Fruit fly (Drosophila melanogaster): ENCODE data around the gene if.

Gene if

DNA sequence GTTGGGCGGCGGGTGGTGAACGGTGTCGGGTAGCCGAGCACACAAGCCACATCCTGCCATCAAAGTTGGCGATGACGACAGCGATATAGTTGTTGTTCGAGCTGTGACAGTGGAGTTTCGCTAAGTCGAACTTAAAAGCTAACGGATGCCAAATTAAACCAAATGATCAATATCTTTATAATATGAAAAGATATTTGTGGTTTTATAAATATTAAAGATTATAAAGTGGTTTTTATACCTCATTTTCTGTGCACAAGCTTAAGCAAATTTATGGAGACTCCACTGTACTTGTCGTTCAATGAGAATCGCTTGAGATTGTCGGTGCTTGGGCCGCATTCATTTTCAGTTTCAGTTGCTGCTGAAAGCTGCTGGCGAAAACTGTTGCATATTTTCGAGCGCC lies 38.8 kb upstream of the if start (continued):
- TF ChIP-seq CG5180 (GFP tag; optimal IDR thresholded peaks at IDR 0.05): no peak
- no peak for TF ChIP-seq BtbVII (GFP tag; optimal IDR thresholded peaks at IDR 0.05)
- no peak for TF ChIP-seq CTCF (GFP tag; optimal IDR thresholded peaks at IDR 0.05)
- peak; percentile 29 for TF ChIP-seq HHEX (GFP tag; optimal IDR thresholded peaks at IDR 0.05)
- TF ChIP-seq CG6654 (GFP tag; optimal IDR thresholded peaks at IDR 0.05): no peak
- peak; percentile 52 for TF ChIP-seq Oli (tag; optimal IDR thresholded peaks at IDR 0.05)
- no peak for TF ChIP-seq C15 (GFP tag; IDR thresholded peaks at IDR 0.05)
- peak in 1 of 2 experiments; percentile 8 for TF ChIP-seq Pdp1 (GFP tag; optimal IDR thresholded peaks at IDR 0.05)
- no peak for TF ChIP-seq CG7786 (GFP tag; optimal IDR thresholded peaks at IDR 0.05)
- peak; percentile 70 for TF ChIP-seq dysf (GFP tag; IDR thresholded peaks at IDR 0.05)
- no peak for TF ChIP-seq tx (GFP tag; optimal IDR thresholded peaks at IDR 0.05)
- no peak for TF ChIP-seq CG10462 (GFP tag; optimal IDR thresholded peaks at IDR 0.05)
- TF ChIP-seq Atf6 (GFP tag; IDR thresholded peaks at IDR 0.05): peak; percentile 47; the same call in 1 of the 2 replicates
- no peak for TF ChIP-seq Lhr (GFP tag; optimal IDR thresholded peaks at IDR 0.05)
- no peak for TF ChIP-seq grn (GFP tag; optimal IDR thresholded peaks at IDR 0.05)
- no peak for TF ChIP-seq mld (GFP tag; IDR thresholded peaks at IDR 0.05; ENCODE audit: partially characterized antibody)
- TF ChIP-seq CG11504 (tag; optimal IDR thresholded peaks at IDR 0.05): peak; percentile 77
- TF ChIP-seq CG17829 (tag; optimal IDR thresholded peaks at IDR 0.05): peak; percentile 51
- TF ChIP-seq CG6854 (GFP tag; optimal IDR thresholded peaks at IDR 0.05): no peak
- no peak for TF ChIP-seq ac (GFP tag; optimal IDR thresholded peaks at IDR 0.05)
- TF ChIP-seq D (optimal IDR thresholded peaks at IDR 0.05): no peak
- peak; percentile 13 for TF ChIP-seq D (GFP tag; optimal IDR thresholded peaks at IDR 0.05)
- peak; percentile 37 for TF ChIP-seq CG1603 (tag; optimal IDR thresholded peaks at IDR 0.05)
- peak; percentile 27 for TF ChIP-seq CG10267 (tag; optimal IDR thresholded peaks at IDR 0.05)
- TF ChIP-seq CG11696 (GFP tag; IDR thresholded peaks at IDR 0.05): no peak
- TF ChIP-seq CG15696 (tag; optimal IDR thresholded peaks at IDR 0.05): no peak
- peak; percentile 86 for TF ChIP-seq grau (tag; optimal IDR thresholded peaks at IDR 0.05)
- no peak for TF ChIP-seq CG1832 (GFP tag; optimal IDR thresholded peaks at IDR 0.05)
- no peak for TF ChIP-seq maf-S (GFP tag; optimal IDR thresholded peaks at IDR 0.05)

DNA sequence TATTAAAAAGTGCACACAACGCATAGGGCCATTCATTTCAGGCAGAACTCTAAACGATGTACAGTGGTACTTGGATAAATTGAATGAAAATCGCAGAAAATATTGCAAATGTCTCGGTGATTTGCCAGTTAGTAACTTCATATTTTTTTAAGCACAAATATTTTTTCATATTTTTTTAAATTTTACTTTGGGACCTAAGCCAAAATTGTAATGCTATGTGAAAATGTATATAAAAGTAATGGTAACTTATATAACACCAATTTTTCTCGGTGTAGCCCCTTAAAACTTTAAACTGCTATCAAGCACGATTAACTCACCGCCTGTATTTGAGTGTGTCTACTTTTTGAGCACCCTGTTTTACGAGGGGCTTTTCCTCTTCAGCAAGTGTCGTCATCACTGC lies 38.0 kb upstream of the if start:
- TF ChIP-seq CG31441 (GFP tag; IDR thresholded peaks at IDR 0.05) (peak; percentile 33; the same call in 1 of the 2 replicates), fd96Cb (tag; optimal IDR thresholded peaks at IDR 0.05) (peak; percentile 12), phol (tag; optimal IDR thresholded peaks at IDR 0.05) (peak; percentile 44), D19A (tag; optimal IDR thresholded peaks at IDR 0.05) (peak; percentile 2), ase (GFP tag; IDR thresholded peaks at IDR 0.05) (no peak), CG17359 (tag; optimal IDR thresholded peaks at IDR 0.05) (peak; percentile 23), Optix (GFP tag; IDR thresholded peaks at IDR 0.05) (no peak), ERR (GFP tag; optimal IDR thresholded peaks at IDR 0.05) (no peak), Hr51 (GFP tag; optimal IDR thresholded peaks at IDR 0.05) (peak in 1 of 2 experiments; percentile 4), cad (GFP tag; optimal IDR thresholded peaks at IDR 0.05) (no peak), CG31388 (GFP tag; optimal IDR thresholded peaks at IDR 0.05) (no peak), CG11504 (tag; optimal IDR thresholded peaks at IDR 0.05) (peak; percentile 48), CG11696 (GFP tag; IDR thresholded peaks at IDR 0.05) (no peak), gem (tag; optimal IDR thresholded peaks at IDR 0.05) (peak; percentile 39), CG13296 (GFP tag; optimal IDR thresholded peaks at IDR 0.05) (no peak), Pdp1 (GFP tag; optimal IDR thresholded peaks at IDR 0.05) (peak in 1 of 2 experiments; percentile 57), Sox100B (GFP tag; optimal IDR thresholded peaks at IDR 0.05) (peak; percentile 9), yki (optimal IDR thresholded peaks at IDR 0.05) (no peak), repo (GFP tag; optimal IDR thresholded peaks at IDR 0.05) (no peak), dmrt99B (tag; optimal IDR thresholded peaks at IDR 0.05) (peak; percentile 38), CG16815 (GFP tag; optimal IDR thresholded peaks at IDR 0.05) (no peak), sens (GFP tag) (peak; percentile 76), Sox102F (GFP tag; optimal IDR thresholded peaks at IDR 0.05) (peak; percentile 40), CG7839 (tag; optimal IDR thresholded peaks at IDR 0.05) (peak; percentile 13), Med (GFP tag) (peak; percentile 52), CG2712 (tag; optimal IDR thresholded peaks at IDR 0.05) (peak; percentile 11)
